Worm (Caenorhabditis elegans): ENCODE measurements around the gene T19C4.5.

The T19C4.5 gene

DNA sequence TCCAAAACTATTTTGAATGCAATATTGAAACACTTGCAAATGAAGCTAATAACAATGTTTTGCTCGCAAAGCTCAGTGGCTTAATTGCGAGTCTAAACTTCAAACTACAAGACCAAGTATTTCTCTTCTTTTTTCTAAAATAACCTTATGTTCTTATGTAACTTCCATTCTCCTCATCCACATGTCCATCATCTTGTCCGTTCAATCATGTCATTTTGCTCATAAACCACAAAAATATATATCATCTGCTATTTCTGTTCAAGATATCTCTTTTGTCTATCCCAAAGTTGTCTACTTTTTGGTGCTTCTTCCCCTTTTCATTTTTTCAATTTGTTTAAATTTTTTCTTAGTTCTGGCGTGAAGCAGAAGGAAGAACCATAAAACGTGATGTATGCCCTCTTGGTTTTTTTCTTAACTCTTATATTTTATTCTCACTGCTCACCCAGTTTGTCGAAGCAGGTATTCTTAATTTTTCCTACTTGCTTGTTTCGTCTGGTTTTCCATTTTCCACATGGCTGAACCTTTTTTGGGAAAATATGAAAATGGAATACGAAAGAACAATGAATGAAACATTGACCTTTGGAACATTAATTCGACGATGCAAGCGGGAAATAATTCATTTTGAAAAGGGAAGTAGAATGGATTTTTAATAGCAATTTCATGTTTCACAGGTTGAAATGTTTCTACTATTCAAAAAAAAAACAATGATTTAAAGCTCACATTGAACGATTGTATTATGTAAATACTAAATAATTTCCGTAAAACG lies 1.3 kb upstream of the T19C4.5 start:
- TF ChIP-seq ceh-36 (tag; optimal IDR thresholded peaks at IDR 0.05): no peak

ce11 chrV:11172667-11173066 lies 654 bp downstream of the T19C4.5 start:
- no peak for TF ChIP-seq F13C5.2 (tag; optimal IDR thresholded peaks at IDR 0.05)
- no peak for TF ChIP-seq ets-7 (tag; optimal IDR thresholded peaks at IDR 0.05)
- TF ChIP-seq tbx-37 (GFP tag; conservative IDR thresholded peaks at IDR 0.05): no peak
- TF ChIP-seq ama-1 (optimal IDR thresholded peaks at IDR 0.05): no peak
- TF ChIP-seq B0310.2 (tag; optimal IDR thresholded peaks at IDR 0.05): no peak
- TF ChIP-seq ceh-13 (GFP tag; optimal IDR thresholded peaks at IDR 0.05): no peak
- no peak for TF ChIP-seq tra-4 (tag; optimal IDR thresholded peaks at IDR 0.05)
- no peak for TF ChIP-seq hmbx-1 (tag; optimal IDR thresholded peaks at IDR 0.05)
- no peak for TF ChIP-seq hmg-4 (GFP tag; optimal IDR thresholded peaks at IDR 0.05)
- no peak for TF ChIP-seq tbx-11 (GFP tag; IDR thresholded peaks at IDR 0.05)
- no peak for TF ChIP-seq pes-1 (GFP tag; IDR thresholded peaks at IDR 0.05)
- no peak for TF ChIP-seq sea-1 (GFP tag; conservative IDR thresholded peaks at IDR 0.05)
- TF ChIP-seq hnd-1 (tag; optimal IDR thresholded peaks at IDR 0.05): no peak
- TF ChIP-seq aly-1 (tag; optimal IDR thresholded peaks at IDR 0.05): no peak
- no peak for TF ChIP-seq ceh-36 (tag; optimal IDR thresholded peaks at IDR 0.05)
- TF ChIP-seq scrt-1 (GFP tag; IDR thresholded peaks at IDR 0.05): no peak
- TF ChIP-seq flt-1 (GFP tag; IDR thresholded peaks at IDR 0.05): no peak

- no peak for TF ChIP-seq flt-1 (GFP tag; IDR thresholded peaks at IDR 0.05)
- TF ChIP-seq ceh-36 (tag; optimal IDR thresholded peaks at IDR 0.05): no peak
Observed at ce11 chrV:11174663-11175062, 2.6 kb downstream of the T19C4.5 start.

DNA sequence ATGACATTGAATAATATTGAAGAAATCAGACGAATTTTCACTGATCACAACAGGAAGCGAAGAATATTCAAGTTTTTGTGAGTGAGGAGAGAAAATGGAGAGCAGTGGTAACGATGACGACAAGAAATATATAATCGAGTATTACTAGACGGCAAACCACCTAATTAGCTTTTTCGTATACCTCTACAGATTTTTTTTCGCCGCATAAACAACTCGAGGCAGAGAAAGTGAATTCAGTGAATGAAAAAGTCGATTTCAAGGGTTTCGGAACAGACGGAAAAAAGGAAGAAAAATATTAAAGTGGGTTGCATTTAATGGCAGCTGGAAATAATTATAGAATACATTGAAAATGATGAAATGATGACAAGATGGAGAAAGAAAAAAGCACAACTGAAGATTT lies 5.6 kb downstream of the T19C4.5 start, which contains the start of gene gpa-1:
TSS of gene gpa-1 (minus strand) at position 101 of the 400 bp plus-strand sequence.
- TF ChIP-seq tbx-37 (GFP tag; conservative IDR thresholded peaks at IDR 0.05) (no peak), ceh-13 (GFP tag; optimal IDR thresholded peaks at IDR 0.05) (no peak), ama-1 (optimal IDR thresholded peaks at IDR 0.05) (no peak), hnd-1 (tag; optimal IDR thresholded peaks at IDR 0.05) (no peak), scrt-1 (GFP tag; IDR thresholded peaks at IDR 0.05) (no peak), hmg-4 (GFP tag; optimal IDR thresholded peaks at IDR 0.05) (no peak), sea-1 (GFP tag; conservative IDR thresholded peaks at IDR 0.05) (no peak), aly-1 (tag; optimal IDR thresholded peaks at IDR 0.05) (no peak), tra-4 (tag; optimal IDR thresholded peaks at IDR 0.05) (no peak), ets-7 (tag; optimal IDR thresholded peaks at IDR 0.05) (no peak), F13C5.2 (tag; optimal IDR thresholded peaks at IDR 0.05) (no peak), tbx-11 (GFP tag; IDR thresholded peaks at IDR 0.05) (no peak), B0310.2 (tag; optimal IDR thresholded peaks at IDR 0.05) (no peak), hmbx-1 (tag; optimal IDR thresholded peaks at IDR 0.05) (no peak)

DNA sequence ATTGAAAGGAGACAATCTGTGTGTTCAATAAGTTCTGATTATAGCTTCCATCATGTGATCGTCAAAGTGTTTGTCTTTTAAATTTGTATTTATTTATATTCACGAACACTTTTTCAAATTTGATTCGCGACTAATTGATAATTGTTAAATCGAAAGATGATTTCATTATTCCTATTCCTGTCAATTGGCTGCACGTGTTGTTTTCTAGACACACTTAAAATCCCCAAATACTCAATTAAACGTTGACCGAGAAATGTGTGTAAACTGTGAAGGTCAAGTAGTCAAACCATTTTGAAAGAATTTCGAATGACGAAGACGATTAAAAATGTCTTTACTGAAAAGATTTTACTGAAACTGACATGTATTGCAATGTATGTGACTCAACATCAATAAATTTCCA lies 8.9 kb downstream of the T19C4.5 start:
- TF ChIP-seq ceh-36 (tag; optimal IDR thresholded peaks at IDR 0.05) (no peak), pes-1 (GFP tag; IDR thresholded peaks at IDR 0.05) (no peak), aly-1 (tag; optimal IDR thresholded peaks at IDR 0.05) (no peak)

- TF ChIP-seq B0310.2 (tag; optimal IDR thresholded peaks at IDR 0.05): no peak
- no peak for TF ChIP-seq hmg-4 (GFP tag; optimal IDR thresholded peaks at IDR 0.05)
- no peak for TF ChIP-seq F13C5.2 (tag; optimal IDR thresholded peaks at IDR 0.05)
- TF ChIP-seq tbx-37 (GFP tag; conservative IDR thresholded peaks at IDR 0.05): no peak
- TF ChIP-seq pes-1 (GFP tag; IDR thresholded peaks at IDR 0.05): no peak
- no peak for TF ChIP-seq sea-1 (GFP tag; conservative IDR thresholded peaks at IDR 0.05)
- no peak for TF ChIP-seq tra-4 (tag; optimal IDR thresholded peaks at IDR 0.05)
Observed at ce11 chrV:11182925-11183324, 10.9 kb downstream of the T19C4.5 start, which contains the start of gene cnc-10. Gene cnc-10, plus strand, starts transcription at chrV:11183225.

ce11 chrV:11190983-11191382 lies 19.0 kb downstream of the T19C4.5 start, which contains the start of gene lgc-49:
Gene lgc-49, plus strand, starts transcription at chrV:11191283.
- no peak for TF ChIP-seq hnd-1 (tag; optimal IDR thresholded peaks at IDR 0.05)
- TF ChIP-seq pes-1 (GFP tag; IDR thresholded peaks at IDR 0.05): no peak
- TF ChIP-seq sea-1 (GFP tag; conservative IDR thresholded peaks at IDR 0.05): no peak

ce11 chrV:11196109-11196508 lies 24.1 kb downstream of the T19C4.5 start, which contains the start of gene clc-6:
Gene clc-6, minus strand, starts transcription at chrV:11196209.
- TF ChIP-seq sea-1 (GFP tag; conservative IDR thresholded peaks at IDR 0.05) (no peak), hmg-4 (GFP tag; optimal IDR thresholded peaks at IDR 0.05) (no peak), hnd-1 (tag; optimal IDR thresholded peaks at IDR 0.05) (no peak), aly-1 (tag; optimal IDR thresholded peaks at IDR 0.05) (no peak), tbx-37 (GFP tag; conservative IDR thresholded peaks at IDR 0.05) (no peak), ama-1 (optimal IDR thresholded peaks at IDR 0.05) (no peak), flt-1 (GFP tag; IDR thresholded peaks at IDR 0.05) (no peak), ceh-13 (GFP tag; optimal IDR thresholded peaks at IDR 0.05) (no peak), B0310.2 (tag; optimal IDR thresholded peaks at IDR 0.05) (no peak)

All from whole organism, early embryonic.